Fruit fly (Drosophila melanogaster) whole organism, embryonic: ENCODE results near the gene ppk30.
A peak's percentile ranks its signal among the peaks of the same experiment; 100 is the strongest.

ENCODE experiments used
- Awh ChIP-seq: fragments of 200-800 bp; sonication (Bioruptor generic); IDR thresholded peaks from 2 replicates; pipeline ENCODE4, ENCODE4 v1.3.6; 2022; ENCODE audit warnings: missing biosample characterization, missing genetic modification characterization
- CG11696 ChIP-seq: fragments of 200-800 bp; sonication (Bioruptor generic); IDR thresholded peaks from 2 replicates; pipeline ENCODE4 v1.3.6; 2022; ENCODE audit warnings: missing biosample characterization, missing genetic modification characterization
- CG11723 ChIP-seq: fragments of 200-800 bp; sonication (Bioruptor generic); optimal IDR thresholded peaks from 2 replicates; lab custom pipeline; 2017; ENCODE audit warnings: missing biosample characterization, mild to moderate bottlenecking, missing genetic modification characterization
- CG12155 ChIP-seq: fragments of 200-800 bp; sonication (Bioruptor generic); optimal IDR thresholded peaks from 3 replicates; lab custom pipeline; 2016; ENCODE audit warnings: missing biosample characterization, missing genetic modification characterization
- CG12299 ChIP-seq: fragments of 200-800 bp; sonication (Bioruptor generic); optimal IDR thresholded peaks from 2 replicates; lab custom pipeline; 2018; ENCODE audit warnings: missing biosample characterization, mild to moderate bottlenecking, missing genetic modification characterization
- CG12391 ChIP-seq: fragments of 200-800 bp; sonication (Bioruptor generic); optimal IDR thresholded peaks from 3 replicates; lab custom pipeline; 2018; ENCODE audit warnings: missing biosample characterization, mild to moderate bottlenecking, missing genetic modification characterization, moderate library complexity
- CG12769 ChIP-seq: fragments of 200-800 bp; sonication (Bioruptor generic); optimal IDR thresholded peaks from 2 replicates; lab custom pipeline; 2019; ENCODE audit warnings: missing biosample characterization, mild to moderate bottlenecking, missing genetic modification characterization, moderate library complexity
- CG13775 ChIP-seq: fragments of 200-800 bp; sonication (Bioruptor generic); optimal IDR thresholded peaks from 3 replicates; lab custom pipeline; 2017; ENCODE audit warnings: missing biosample characterization, mild to moderate bottlenecking, missing genetic modification characterization
- CG2116 ChIP-seq: fragments of 200-800 bp; sonication (Bioruptor generic); optimal IDR thresholded peaks from 3 replicates; lab custom pipeline; 2018; ENCODE audit warnings: missing biosample characterization, mild to moderate bottlenecking, missing genetic modification characterization
- CG2120 ChIP-seq: fragments of 200-800 bp; sonication (Bioruptor generic); optimal IDR thresholded peaks from 3 replicates; lab custom pipeline; 2016; ENCODE audit warnings: missing biosample characterization, missing genetic modification characterization
- CG2712 ChIP-seq: fragments of 200-800 bp; optimal IDR thresholded peaks from 3 replicates; lab custom pipeline; 2019; ENCODE audit warnings: missing biosample characterization, mild to moderate bottlenecking, missing genetic modification characterization, moderate library complexity
- CG32772 ChIP-seq: fragments of 200-800 bp; sonication (Bioruptor generic); IDR thresholded peaks from 2 replicates; pipeline ENCODE4 v1.3.6; 2022; ENCODE audit warnings: missing biosample characterization, missing genetic modification characterization
- CG4730 ChIP-seq: fragments of 200-800 bp; sonication (Bioruptor generic); IDR thresholded peaks from 2 replicates; pipeline ENCODE4 v1.3.6; 2022; ENCODE audit warnings: missing biosample characterization, missing genetic modification characterization
- CG6272 ChIP-seq: fragments of 200-800 bp; sonication (Bioruptor generic); IDR thresholded peaks from 2 replicates; pipeline ENCODE4 v1.3.6; 2022; ENCODE audit warnings: missing biosample characterization, missing genetic modification characterization
- CG9876 ChIP-seq: fragments of 200-800 bp; sonication (Bioruptor generic); optimal IDR thresholded peaks from 2 replicates; lab custom pipeline; 2016; ENCODE audit warnings: missing biosample characterization, missing genetic modification characterization
- D19B ChIP-seq: fragments of 200-800 bp; sonication (Bioruptor generic); optimal IDR thresholded peaks from 2 replicates; lab custom pipeline; 2017; ENCODE audit warnings: missing biosample characterization, mild to moderate bottlenecking, missing genetic modification characterization
- Drgx ChIP-seq: fragments of 200-800 bp; sonication (Bioruptor generic); IDR thresholded peaks from 2 replicates; pipeline ENCODE4 v1.3.6; 2022; ENCODE audit warnings: missing biosample characterization, missing genetic modification characterization
- ERR ChIP-seq: fragments of 200-800 bp; sonication (Bioruptor generic); optimal IDR thresholded peaks from 2 replicates; lab custom pipeline; 2016; ENCODE audit warnings: missing biosample characterization, missing genetic modification characterization
- Gug ChIP-seq: fragments of 200-800 bp; sonication (Bioruptor generic); IDR thresholded peaks from 4 replicates; pipeline ENCODE4 v1.3.6; 2022; ENCODE audit warnings: missing biosample characterization, missing genetic modification characterization
- HLH4C ChIP-seq: fragments of 200-800 bp; sonication (Bioruptor generic); IDR thresholded peaks from 3 replicates; pipeline ENCODE4 v1.3.6; 2022; ENCODE audit warnings: missing biosample characterization, missing genetic modification characterization; ENCODE audit not compliant: partially characterized antibody
- Hand ChIP-seq: fragments of 200-800 bp; sonication (Bioruptor generic); optimal IDR thresholded peaks from 2 replicates; lab custom pipeline; 2017; ENCODE audit warnings: mild to moderate bottlenecking, missing biosample characterization, missing genetic modification reagents, missing genetic modification characterization
- Hey ChIP-seq: fragments of 200-800 bp; sonication (Bioruptor generic); optimal IDR thresholded peaks from 3 replicates; lab custom pipeline; 2018; ENCODE audit warnings: missing biosample characterization, mild to moderate bottlenecking, missing genetic modification characterization
- HmgZ ChIP-seq: fragments of 200-800 bp; sonication (Bioruptor generic); optimal IDR thresholded peaks from 2 replicates; lab custom pipeline; 2018; ENCODE audit warnings: missing biosample characterization, mild to moderate bottlenecking, missing genetic modification characterization
- Lim3 ChIP-seq: fragments of 200-800 bp; sonication (Bioruptor generic); IDR thresholded peaks from 2 replicates; pipeline ENCODE4 v1.3.6; 2022; ENCODE audit warnings: missing biosample characterization, missing genetic modification characterization
- Lpt ChIP-seq: fragments of >200 bp; optimal IDR thresholded peaks from 2 replicates; lab custom pipeline; 2018; ENCODE audit warnings: missing biosample characterization, missing genetic modification characterization
- Mes4 ChIP-seq: fragments of 200-800 bp; sonication (Bioruptor generic); optimal IDR thresholded peaks from 2 replicates; lab custom pipeline; 2016; ENCODE audit warnings: missing biosample characterization, missing genetic modification characterization
- Oli ChIP-seq: fragments of 200-800 bp; sonication (Bioruptor generic); optimal IDR thresholded peaks from 2 replicates; lab custom pipeline; 2018; ENCODE audit warnings: missing biosample characterization, mild to moderate bottlenecking, missing genetic modification characterization, moderate library complexity
- Spps ChIP-seq: fragments of 200-800 bp; sonication (Bioruptor generic); optimal IDR thresholded peaks from 2 replicates; lab custom pipeline; 2018; ENCODE audit warnings: missing biosample characterization, mild to moderate bottlenecking, missing genetic modification characterization
- ab ChIP-seq: fragments of 200-800 bp; sonication (Bioruptor generic); optimal IDR thresholded peaks from 2 replicates; lab custom pipeline; 2016; ENCODE audit warnings: missing biosample characterization, missing genetic modification characterization
- amos ChIP-seq: fragments of 200-800 bp; sonication (Bioruptor generic); IDR thresholded peaks from 2 replicates; pipeline ENCODE4 v1.3.6; 2022; ENCODE audit warnings: missing biosample characterization, missing genetic modification characterization; ENCODE audit not compliant: partially characterized antibody
- ap ChIP-seq: fragments of 200-800 bp; sonication (Bioruptor generic); IDR thresholded peaks from 2 replicates; pipeline ENCODE4 v1.3.6; 2022; ENCODE audit warnings: missing biosample characterization, missing genetic modification characterization
- bsh ChIP-seq, 2 experiments: fragments of 200-800 bp; sonication (Bioruptor generic); optimal IDR thresholded peaks; 2 replicates each; lab custom pipeline; 2017 to 2018; ENCODE audit warnings: mild to moderate bottlenecking in 2 of 2, missing biosample characterization in 2 of 2, missing genetic modification characterization in 2 of 2, moderate library complexity in 1 of 2
- chn ChIP-seq: fragments of 200-800 bp; sonication (Bioruptor generic); optimal IDR thresholded peaks from 2 replicates; lab custom pipeline; 2016; ENCODE audit warnings: missing biosample characterization, missing genetic modification characterization
- crp ChIP-seq, 2 experiments: fragments of 200-800 bp; sonication (Bioruptor generic); optimal IDR thresholded peaks; 2 replicates in 1 of 2; 3 replicates in 1 of 2; lab custom pipeline; 2017; ENCODE audit warnings: missing biosample characterization in 2 of 2, missing genetic modification characterization in 2 of 2, mild to moderate bottlenecking in 1 of 2, moderate library complexity in 1 of 2
- fu2 ChIP-seq: fragments of 200-800 bp; sonication (Bioruptor generic); optimal IDR thresholded peaks from 2 replicates; lab custom pipeline; 2016; ENCODE audit warnings: missing biosample characterization, missing genetic modification characterization
- hb ChIP-seq: fragments of 200-800 bp; sonication (Bioruptor generic); IDR thresholded peaks from 3 replicates; pipeline ENCODE4 v1.3.6; 2022; ENCODE audit warnings: missing biosample characterization, missing genetic modification characterization; ENCODE audit not compliant: partially characterized antibody
- ind ChIP-seq: fragments of 200-800 bp; sonication (Bioruptor generic); optimal IDR thresholded peaks from 3 replicates; lab custom pipeline; 2016; ENCODE audit warnings: missing biosample characterization, missing genetic modification characterization
- lab ChIP-seq: fragments of 200-800 bp; sonication (Bioruptor generic); optimal IDR thresholded peaks from 3 replicates; lab custom pipeline; 2017; ENCODE audit warnings: missing biosample characterization, missing genetic modification characterization, mild to moderate bottlenecking, moderate library complexity, missing genetic modification reagents
- luna ChIP-seq: fragments of 200-800 bp; sonication (Bioruptor generic); optimal IDR thresholded peaks from 2 replicates; lab custom pipeline; 2016; ENCODE audit warnings: missing biosample characterization, missing genetic modification characterization
- nerfin-1 ChIP-seq: fragments of 200-800 bp; sonication (Bioruptor generic); optimal IDR thresholded peaks from 3 replicates; lab custom pipeline; 2019; ENCODE audit warnings: missing biosample characterization, mild to moderate bottlenecking, missing genetic modification characterization, moderate library complexity
- p53 ChIP-seq: fragments of 200-800 bp; sonication (Bioruptor generic); optimal IDR thresholded peaks from 2 replicates; lab custom pipeline; 2016; ENCODE audit warnings: missing biosample characterization, missing genetic modification characterization
- pfk ChIP-seq: fragments of 200-800 bp; sonication (Bioruptor generic); optimal IDR thresholded peaks from 2 replicates; lab custom pipeline; 2018; ENCODE audit warnings: missing biosample characterization, mild to moderate bottlenecking, missing genetic modification characterization, moderate library complexity
- pho ChIP-seq: fragments of 200-800 bp; sonication (Bioruptor generic); optimal IDR thresholded peaks from 2 replicates; lab custom pipeline; 2016; ENCODE audit warnings: missing biosample characterization, missing genetic modification characterization
- row ChIP-seq: fragments of 200-800 bp; sonication (Bioruptor generic); IDR thresholded peaks from 3 replicates; pipeline ENCODE4 v1.3.6; 2022; ENCODE audit warnings: missing biosample characterization, missing genetic modification characterization
- salm ChIP-seq: fragments of 200-800 bp; sonication (Bioruptor generic); optimal IDR thresholded peaks from 2 replicates; lab custom pipeline; 2018; ENCODE audit warnings: missing biosample characterization, mild to moderate bottlenecking, missing genetic modification characterization
- slp2 ChIP-seq: fragments of 200-800 bp; sonication (Bioruptor generic); optimal IDR thresholded peaks from 2 replicates; lab custom pipeline; 2016; ENCODE audit warnings: missing biosample characterization, missing genetic modification characterization
- stwl ChIP-seq: fragments of 200-800 bp; sonication (Bioruptor generic); optimal IDR thresholded peaks from 3 replicates; lab custom pipeline; 2018; ENCODE audit warnings: missing biosample characterization, mild to moderate bottlenecking, missing genetic modification characterization, moderate library complexity
- tll ChIP-seq, 2 experiments: fragments of 200-800 bp in 1 of 2; fragments of >200 bp in 1 of 2; sonication (Bioruptor generic) in 1 of 2; optimal IDR thresholded peaks; 2 replicates each; lab custom pipeline; 2017 to 2019; ENCODE audit warnings: missing biosample characterization in 2 of 2, missing genetic modification characterization in 2 of 2, mild to moderate bottlenecking in 1 of 2, moderate library complexity in 1 of 2
- tx ChIP-seq: fragments of 200-800 bp; sonication (Bioruptor generic); optimal IDR thresholded peaks from 2 replicates; lab custom pipeline; 2016; ENCODE audit warnings: missing biosample characterization, missing genetic modification characterization
- zfh2 ChIP-seq: fragments of 200-800 bp; sonication (Bioruptor generic); optimal IDR thresholded peaks from 2 replicates; lab custom pipeline; 2016; ENCODE audit warnings: missing biosample characterization, missing genetic modification characterization

ppk30 gene

DNA sequence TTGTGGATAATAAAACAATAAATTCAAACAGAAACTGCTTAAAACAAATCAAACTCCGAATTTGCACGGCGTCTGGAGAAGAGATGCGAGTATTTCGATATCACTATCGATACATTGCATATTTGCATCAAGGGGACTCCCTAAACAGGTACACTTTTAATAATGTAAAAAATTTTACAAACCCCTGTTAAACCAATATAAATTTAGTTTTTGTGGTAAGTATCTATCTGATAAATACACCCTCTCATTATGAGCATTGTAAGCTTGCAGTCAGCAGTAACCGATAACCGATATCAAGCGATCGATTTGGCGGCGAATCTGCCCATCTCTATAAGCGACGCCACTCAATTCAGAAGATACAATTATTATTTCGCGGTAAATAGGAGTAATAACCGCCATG, 6.4 kb downstream of the ppk30 start, which contains the start of the genes Bub3 and Cap-D2 (continued):
- TF ChIP-seq CG6272 (GFP tag; lab: Robert Waterston, UW) (peak; percentile 43; the same call in 1 of the 2 replicates), zfh2 (peak; percentile 63), HmgZ (tag; lab: Kevin White, UChicago) (peak; percentile 68), CG11696 (no peak), Hand (GFP tag; lab: Kevin White, UChicago) (peak; percentile 22), Hey (tag; lab: Kevin White, UChicago) (no peak), pho (GFP tag; lab: Kevin White, UChicago) (peak; percentile 77), slp2 (GFP tag; lab: Kevin White, UChicago) (peak; percentile 46), CG4730 (GFP tag; lab: Robert Waterston, UW) (peak; percentile 8; the same call in 1 of the 2 replicates), Gug (GFP tag; lab: Robert Waterston, UW) (peak; percentile 63; the same call in 3 of the 4 replicates), ind (GFP tag; lab: Kevin White, UChicago) (peak; percentile 78), pfk (no peak), lab (peak; percentile 73), luna (GFP tag; lab: Kevin White, UChicago) (peak; percentile 20), p53 (peak; percentile 33), row (GFP tag; lab: Robert Waterston, UW) (peak; percentile 91), CG12391 (tag; lab: Kevin White, UChicago) (peak; percentile 79), CG12299 (peak; percentile 51), CG9876 (peak; percentile 56), CG2712 (tag; lab: Kevin White, UChicago) (peak; percentile 73), CG2120 (GFP tag; lab: Kevin White, UChicago) (peak; percentile 84), Lpt (GFP tag; lab: Kevin White, UChicago) (no peak), CG11723 (GFP tag; lab: Kevin White, UChicago) (peak; percentile 16), Awh (GFP tag; lab: Robert Waterston, UW) (no peak), Lim3 (GFP tag; lab: Robert Waterston, UW) (no peak), Mes4 (GFP tag; lab: Kevin White, UChicago) (peak; percentile 38), Spps (tag; lab: Kevin White, UChicago) (peak; percentile 59), CG2116 (GFP tag; lab: Kevin White, UChicago) (peak; percentile 76), CG12155 (peak; percentile 70), stwl (tag; lab: Kevin White, UChicago) (peak; percentile 71), amos (GFP tag; lab: Robert Waterston, UW) (peak; percentile 70), Drgx (GFP tag; lab: Robert Waterston, UW) (no peak; the same call in 1 of the 2 replicates), CG13775 (GFP tag; lab: Kevin White, UChicago) (peak; percentile 73), crp (GFP tag; optimal IDR thresholded peaks at IDR 0.05; lab: Kevin White, UChicago) (peak in 1 of 2 experiments; percentile 30), tll (GFP tag; optimal IDR thresholded peaks at IDR 0.05; lab: Kevin White, UChicago) (no peak), salm (no peak), HLH4C (peak; percentile 86), hb (GFP tag; lab: Robert Waterston, UW) (peak; percentile 76), CG32772 (peak; percentile 57; the same call in 1 of the 2 replicates), ab (GFP tag; lab: Kevin White, UChicago) (no peak), ERR (peak; percentile 41), chn (peak; percentile 84), ap (GFP tag; lab: Robert Waterston, UW) (peak; percentile 65; the same call in 1 of the 2 replicates), Oli (tag; lab: Kevin White, UChicago) (peak; percentile 43), tx (GFP tag; lab: Kevin White, UChicago) (peak; percentile 64), bsh (GFP tag; optimal IDR thresholded peaks at IDR 0.05; lab: Kevin White, UChicago) (peak in 1 of 2 experiments; percentile 75), D19B (GFP tag; lab: Kevin White, UChicago) (no peak), nerfin-1 (peak; percentile 27), CG12769 (no peak), fu2 (GFP tag; lab: Kevin White, UChicago) (peak; percentile 68)
